Fruit fly (Drosophila melanogaster): ENCODE results near the gene Klp3A.

Gene Klp3A

dm6 chrX:2646022-2646761, 42.3 kb upstream of the Klp3A start (continued):
- TF ChIP-seq kay (GFP tag; optimal IDR thresholded peaks at IDR 0.05) (peak; percentile 94), CG8359 (GFP tag; optimal IDR thresholded peaks at IDR 0.05; ENCODE audit: borderline replicate concordance) (peak; percentile 89), ewg (GFP tag; optimal IDR thresholded peaks at IDR 0.05) (peak; percentile 97), CG14667 (GFP tag; IDR thresholded peaks at IDR 0.05) (peak; percentile 89), eyg (GFP tag; optimal IDR thresholded peaks at IDR 0.05) (peak; percentile 93), Dbx (GFP tag; IDR thresholded peaks at IDR 0.05) (peak; percentile 96), CG10274 (GFP tag; optimal IDR thresholded peaks at IDR 0.05) (peak; percentile 89), CG4328 (GFP tag; optimal IDR thresholded peaks at IDR 0.05) (peak; percentile 91), al (GFP tag; IDR thresholded peaks at IDR 0.05) (peak; percentile 95), Sox100B (GFP tag; optimal IDR thresholded peaks at IDR 0.05) (peak; percentile 94), CG10654 (GFP tag; optimal IDR thresholded peaks at IDR 0.05) (peak; percentile 93), stc (GFP tag; IDR thresholded peaks at IDR 0.05) (peak; percentile 96), E2f2 (GFP tag; IDR thresholded peaks at IDR 0.05) (peak; percentile 83), luna (GFP tag; optimal IDR thresholded peaks at IDR 0.05) (peak; percentile 90), aop (GFP tag; IDR thresholded peaks at IDR 0.05) (peak; percentile 88), CG6791 (GFP tag; IDR thresholded peaks at IDR 0.05; ENCODE audit: partially characterized antibody) (peak; percentile 67; the same call in 2 of the 3 replicates), pfk (GFP tag; optimal IDR thresholded peaks at IDR 0.05) (peak; percentile 98), lmd (GFP tag; IDR thresholded peaks at IDR 0.05) (peak; percentile 97), CG11085 (GFP tag; IDR thresholded peaks at IDR 0.05) (peak; percentile 82), CG15514 (GFP tag; optimal IDR thresholded peaks at IDR 0.05) (peak; percentile 93), CG11093 (GFP tag; IDR thresholded peaks at IDR 0.05) (peak; percentile 96), CG16813 (GFP tag; IDR thresholded peaks at IDR 0.05; ENCODE audit: partially characterized antibody) (peak; percentile 29; the same call in 1 of the 3 replicates), Dll (GFP tag; IDR thresholded peaks at IDR 0.05; ENCODE audit: partially characterized antibody) (peak; percentile 51; the same call in 1 of the 4 replicates), Usf (GFP tag; optimal IDR thresholded peaks at IDR 0.05) (peak; percentile 93), Gsc (GFP tag; IDR thresholded peaks at IDR 0.05) (peak; percentile 87), dm (GFP tag; optimal IDR thresholded peaks at IDR 0.05) (peak; percentile 92), crp (GFP tag; optimal IDR thresholded peaks at IDR 0.05) (peak in 1 of 2 experiments; percentile 71), NfI (GFP tag; optimal IDR thresholded peaks at IDR 0.05) (peak; percentile 97), Lpt (GFP tag; optimal IDR thresholded peaks at IDR 0.05) (no peak), scrt (GFP tag; optimal IDR thresholded peaks at IDR 0.05) (peak; percentile 94), CG8478 (optimal IDR thresholded peaks at IDR 0.05) (no peak), gcm2 (GFP tag; optimal IDR thresholded peaks at IDR 0.05) (peak; percentile 92), sima (GFP tag; optimal IDR thresholded peaks at IDR 0.05) (peak; percentile 79), CG12299 (tag; optimal IDR thresholded peaks at IDR 0.05) (peak; percentile 95), GATAe (GFP tag; conservative IDR thresholded peaks at IDR 0.05) (peak; percentile 82), kni (GFP tag; optimal IDR thresholded peaks at IDR 0.05) (peak; percentile 97), sim (GFP tag; IDR thresholded peaks at IDR 0.05) (peak; percentile 70; the same call in 1 of the 2 replicates), CG17385 (GFP tag; optimal IDR thresholded peaks at IDR 0.05) (peak; percentile 95), CG12391 (tag; optimal IDR thresholded peaks at IDR 0.05) (peak; percentile 97), CG7372 (GFP tag; IDR thresholded peaks at IDR 0.05) (peak; percentile 92), grau (tag; optimal IDR thresholded peaks at IDR 0.05) (peak; percentile 97), CG17912 (GFP tag; optimal IDR thresholded peaks at IDR 0.05) (peak; percentile 76), PHDP (tag; optimal IDR thresholded peaks at IDR 0.05) (peak; percentile 98), chinmo (GFP tag; IDR thresholded peaks at IDR 0.05; ENCODE audit: partially characterized antibody) (peak; percentile 85; the same call in 3 of the 4 replicates), ara (GFP tag; IDR thresholded peaks at IDR 0.05) (peak; percentile 89), CG9876 (GFP tag; optimal IDR thresholded peaks at IDR 0.05) (peak; percentile 90), sc (optimal IDR thresholded peaks at IDR 0.05) (no peak), sc (GFP tag; optimal IDR thresholded peaks at IDR 0.05) (peak; percentile 93), CG4820 (GFP tag; optimal IDR thresholded peaks at IDR 0.05) (peak; percentile 93)

Measured in whole organism, embryonic.